Fruit fly (Drosophila melanogaster): ENCODE measurements around the gene CG8745.

Gene CG8745

DNA sequence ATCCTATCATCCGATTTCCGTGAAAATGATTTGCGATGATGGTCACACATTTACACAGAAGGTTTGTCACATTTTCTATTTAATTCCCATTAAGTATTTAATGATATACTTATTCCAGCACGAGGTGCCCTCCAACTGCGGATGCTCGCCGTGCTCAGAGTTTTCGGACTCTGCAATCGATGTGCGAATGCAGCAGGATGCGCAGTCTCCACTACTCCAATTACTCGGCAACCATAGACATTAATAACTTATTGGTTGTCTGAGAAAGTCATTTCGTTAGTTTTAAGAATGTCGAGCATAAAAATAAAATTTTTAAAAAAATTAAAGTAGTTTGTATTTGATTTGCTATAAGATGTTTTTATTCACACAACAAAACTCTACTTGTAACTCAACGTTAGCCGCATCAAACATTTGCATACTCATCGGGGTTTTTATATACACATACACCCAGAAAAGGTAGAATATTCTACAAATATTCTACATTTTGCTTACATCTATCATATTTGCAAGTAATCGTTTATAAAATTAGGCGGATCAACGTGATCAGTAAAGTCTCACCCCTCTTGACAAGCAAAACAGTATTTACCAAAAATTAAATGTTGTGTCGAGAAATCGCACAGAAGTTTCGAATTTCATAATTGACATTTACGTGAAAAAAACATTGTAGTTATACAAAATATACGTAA lies 6.9 kb downstream of the CG8745 start (continued):
- TF ChIP-seq Hmr (GFP tag; optimal IDR thresholded peaks at IDR 0.05) (no peak), knrl (GFP tag; IDR thresholded peaks at IDR 0.05; ENCODE audit: partially characterized antibody) (peak; percentile 54; the same call in 2 of the 3 replicates), eyg (GFP tag; optimal IDR thresholded peaks at IDR 0.05) (no peak), Kr (GFP tag; optimal IDR thresholded peaks at IDR 0.05) (no peak), CG14441 (GFP tag; IDR thresholded peaks at IDR 0.05) (no peak), lola (GFP tag; optimal IDR thresholded peaks at IDR 0.05) (no peak), Scr (GFP tag; IDR thresholded peaks at IDR 0.05; ENCODE audit: partially characterized antibody) (0 out of 2 replicates have a peak, but pooled peaks have one; percentile 17), CG12391 (tag; optimal IDR thresholded peaks at IDR 0.05) (no peak), Ets65A (GFP tag) (peak; percentile 89), ewg (GFP tag; optimal IDR thresholded peaks at IDR 0.05) (no peak), CG2199 (GFP tag; IDR thresholded peaks at IDR 0.05) (peak; percentile 68; the same call in 1 of the 3 replicates), CG42726 (GFP tag; IDR thresholded peaks at IDR 0.05; ENCODE audit: partially characterized antibody) (0 out of 2 replicates have a peak, but pooled peaks have one; percentile 37)

- TF ChIP-seq Abd-B (GFP tag; optimal IDR thresholded peaks at IDR 0.05) = no peak
- TF ChIP-seq phol (tag; optimal IDR thresholded peaks at IDR 0.05) = no peak
- 0 out of 3 replicates have a peak, but pooled peaks have one; percentile 6 for TF ChIP-seq CG14860 (GFP tag; IDR thresholded peaks at IDR 0.05; ENCODE audit: partially characterized antibody)
- TF ChIP-seq CG7928 (GFP tag; optimal IDR thresholded peaks at IDR 0.05) = no peak
Measured at dm6 chr3L:13845754-13846153, 21.0 kb downstream of the CG8745 start, which contains the start of gene Hml. Gene Hml, plus strand, starts transcription at chr3L:13846054.

DNA sequence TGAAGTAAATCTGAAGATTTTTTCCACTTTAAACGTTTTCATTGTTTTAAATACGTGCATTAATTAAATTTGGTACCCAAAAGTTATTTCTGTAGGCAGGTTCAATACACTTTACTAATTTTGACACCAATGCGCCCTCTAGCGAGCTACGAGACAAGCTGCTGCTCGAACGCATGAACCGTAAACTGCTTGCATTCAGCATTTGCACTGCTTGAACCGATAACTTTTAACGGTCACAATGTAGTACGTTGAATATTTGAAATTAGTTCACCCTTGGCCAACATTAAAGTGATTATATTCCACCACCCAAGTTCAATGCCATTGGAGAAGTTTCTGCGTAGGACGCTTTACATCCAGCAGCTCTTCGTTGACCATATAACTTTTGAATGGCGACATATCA lies 21.4 kb downstream of the CG8745 start:
- peak; percentile 26 for TF ChIP-seq ind (GFP tag; optimal IDR thresholded peaks at IDR 0.05)
- peak; percentile 32 for TF ChIP-seq Hr3 (GFP tag; optimal IDR thresholded peaks at IDR 0.05)
- TF ChIP-seq NK7.1 (GFP tag; optimal IDR thresholded peaks at IDR 0.05) = no peak
- TF ChIP-seq CG16813 (GFP tag; IDR thresholded peaks at IDR 0.05; ENCODE audit: partially characterized antibody) = peak; percentile 52; the same call in 2 of the 3 replicates
- TF ChIP-seq nerfin-2 (GFP tag; IDR thresholded peaks at IDR 0.05; ENCODE audit: partially characterized antibody) = peak; percentile 43; the same call in 1 of the 2 replicates
- TF ChIP-seq ttk (GFP tag; IDR thresholded peaks at IDR 0.05) = 0 out of 2 replicates have a peak, but pooled peaks have one; percentile 21
- TF ChIP-seq zfh1 (GFP tag; IDR thresholded peaks at IDR 0.05) = peak; percentile 5; the same call in 1 of the 3 replicates
- TF ChIP-seq CG5953 (GFP tag; IDR thresholded peaks at IDR 0.05) = no peak
- no peak for TF ChIP-seq H15 (GFP tag; IDR thresholded peaks at IDR 0.05)
- TF ChIP-seq CG4730 (GFP tag; IDR thresholded peaks at IDR 0.05) = peak; percentile 34; the same call in 1 of the 2 replicates
- peak; percentile 98 for TF ChIP-seq CG31365 (tag; optimal IDR thresholded peaks at IDR 0.05)
- TF ChIP-seq CG14441 (GFP tag; IDR thresholded peaks at IDR 0.05) = 0 out of 2 replicates have a peak, but pooled peaks have one; percentile 18
- TF ChIP-seq Oaz (GFP tag; IDR thresholded peaks at IDR 0.05) = 0 out of 2 replicates have a peak, but pooled peaks have one; percentile 7
- peak; percentile 29 for TF ChIP-seq zen (tag; optimal IDR thresholded peaks at IDR 0.05)
- TF ChIP-seq H2.0 (GFP tag; IDR thresholded peaks at IDR 0.05) = peak; percentile 43; the same call in 1 of the 2 replicates
- TF ChIP-seq vnd (GFP tag; IDR thresholded peaks at IDR 0.05; ENCODE audit: partially characterized antibody) = peak; percentile 42; the same call in 2 of the 3 replicates
- TF ChIP-seq Myb (GFP tag; optimal IDR thresholded peaks at IDR 0.05) = peak; percentile 100
- TF ChIP-seq klu (GFP tag; IDR thresholded peaks at IDR 0.05) = 0 out of 2 replicates have a peak, but pooled peaks have one; percentile 32
- TF ChIP-seq Antp (GFP tag; optimal IDR thresholded peaks at IDR 0.05) = peak; percentile 16
- peak; percentile 77 for TF ChIP-seq CG11560 (tag; IDR thresholded peaks at IDR 0.05)
- peak; percentile 91 for TF ChIP-seq Dref (GFP tag; IDR thresholded peaks at IDR 0.05)
- TF ChIP-seq HmgD (GFP tag; optimal IDR thresholded peaks at IDR 0.05) = peak; percentile 92
- TF ChIP-seq NFAT (GFP tag; IDR thresholded peaks at IDR 0.05) = peak; percentile 53; the same call in 1 of the 2 replicates
- TF ChIP-seq CG11456 (GFP tag; IDR thresholded peaks at IDR 0.05) = peak; percentile 87
- TF ChIP-seq amos (GFP tag; IDR thresholded peaks at IDR 0.05; ENCODE audit: partially characterized antibody) = peak; percentile 51
- no peak for TF ChIP-seq Gsc (GFP tag; IDR thresholded peaks at IDR 0.05)
- peak; percentile 42 for TF ChIP-seq ato (GFP tag; IDR thresholded peaks at IDR 0.05; ENCODE audit: partially characterized antibody)
- no peak for TF ChIP-seq gem (tag; optimal IDR thresholded peaks at IDR 0.05)
- peak; percentile 52; the same call in 2 of the 3 replicates for TF ChIP-seq CG7963 (GFP tag; IDR thresholded peaks at IDR 0.05; ENCODE audit: partially characterized antibody)
- no peak for TF ChIP-seq Dp (GFP tag; optimal IDR thresholded peaks at IDR 0.05)

Measured in whole organism, embryonic.